Fruit fly (Drosophila melanogaster) Kc167 (cell line): ENCODE measurements around the gene CG1416.

Source experiments
- Myc ChIP-seq: fragments of >200 bp; optimal IDR thresholded peaks from 2 replicates; lab custom pipeline; 2017; ENCODE audit warnings: missing external identifiers
- Sin3A ChIP-seq: fragments of >200 bp; optimal IDR thresholded peaks from 2 replicates; lab custom pipeline; 2018; ENCODE audit warnings: missing external identifiers
- h ChIP-seq: fragments of >200 bp; optimal IDR thresholded peaks from 3 replicates; lab custom pipeline; 2018; ENCODE audit warnings: missing external identifiers
- insv ChIP-seq: fragments of >200 bp; optimal IDR thresholded peaks from 3 replicates; lab custom pipeline; 2018; ENCODE audit warnings: missing external identifiers
- psq ChIP-seq: fragments of >200 bp; optimal IDR thresholded peaks from 2 replicates; lab custom pipeline; 2017; ENCODE audit warnings: missing external identifiers
- ttk ChIP-seq: sonication (Bioruptor generic); optimal IDR thresholded peaks from 2 replicates; lab custom pipeline; 2017; ENCODE audit warnings: missing external identifiers

- no peak for TF ChIP-seq h (lab: Kevin White, UChicago)
- TF ChIP-seq Sin3A (lab: Kevin White, UChicago), result no peak
- no peak for TF ChIP-seq psq (lab: Kevin White, UChicago)
- no peak for TF ChIP-seq ttk (lab: Kevin White, UChicago)
- no peak for TF ChIP-seq Myc (lab: Kevin White, UChicago)
- no peak for TF ChIP-seq insv (lab: Kevin White, UChicago)
These were observed 4.3 kb upstream of the CG1416 start for dm6 chr2L:21753448-21753908.
